Fruit fly (Drosophila melanogaster) whole organism, embryonic: ENCODE results near the gene CG13138.

Experiments
- Ada2b ChIP-seq: fragments of 200-800 bp; sonication (Bioruptor generic); IDR thresholded peaks from 2 replicates; pipeline ENCODE4 v1.3.6; 2022; ENCODE audit warnings: missing biosample characterization, missing genetic modification characterization
- Antp ChIP-seq: fragments of 200-800 bp; sonication (Bioruptor generic); optimal IDR thresholded peaks from 3 replicates; lab custom pipeline; 2016; ENCODE audit warnings: missing biosample characterization, missing genetic modification characterization
- CG11504 ChIP-seq: fragments of 200-800 bp; sonication (Bioruptor generic); optimal IDR thresholded peaks from 3 replicates; lab custom pipeline; 2019; ENCODE audit warnings: missing biosample characterization, mild to moderate bottlenecking, missing genetic modification characterization, moderate library complexity
- CG12236 ChIP-seq: fragments of 200-800 bp; sonication (Bioruptor generic); optimal IDR thresholded peaks from 2 replicates; lab custom pipeline; 2016; ENCODE audit warnings: missing biosample characterization, missing genetic modification characterization
- CG15011 ChIP-seq: fragments of 200-800 bp; sonication (Bioruptor generic); optimal IDR thresholded peaks from 3 replicates; lab custom pipeline; 2018; ENCODE audit warnings: missing biosample characterization, mild to moderate bottlenecking, missing genetic modification characterization
- CG15696 ChIP-seq: fragments of 200-800 bp; sonication (Bioruptor generic); optimal IDR thresholded peaks from 2 replicates; lab custom pipeline; 2019; ENCODE audit warnings: missing biosample characterization, mild to moderate bottlenecking, missing genetic modification characterization, moderate library complexity
- CG17568 ChIP-seq: fragments of 200-800 bp; sonication (Bioruptor generic); optimal IDR thresholded peaks from 2 replicates; lab custom pipeline; 2018; ENCODE audit warnings: missing biosample characterization, mild to moderate bottlenecking, missing genetic modification characterization, moderate library complexity
- CG17912 ChIP-seq: fragments of 200-800 bp; sonication (Bioruptor generic); optimal IDR thresholded peaks from 2 replicates; lab custom pipeline; 2018; ENCODE audit warnings: missing biosample characterization, mild to moderate bottlenecking, missing genetic modification characterization
- CG2116 ChIP-seq: fragments of 200-800 bp; sonication (Bioruptor generic); optimal IDR thresholded peaks from 3 replicates; lab custom pipeline; 2018; ENCODE audit warnings: missing biosample characterization, mild to moderate bottlenecking, missing genetic modification characterization
- CG31388 ChIP-seq: fragments of 200-800 bp; sonication (Bioruptor generic); optimal IDR thresholded peaks from 2 replicates; lab custom pipeline; 2016; ENCODE audit warnings: missing biosample characterization, missing genetic modification characterization
- CG32772 ChIP-seq: fragments of 200-800 bp; sonication (Bioruptor generic); IDR thresholded peaks from 2 replicates; pipeline ENCODE4 v1.3.6; 2022; ENCODE audit warnings: missing biosample characterization, missing genetic modification characterization
- CG33213 ChIP-seq: fragments of 200-800 bp; sonication (Bioruptor generic); optimal IDR thresholded peaks from 3 replicates; lab custom pipeline; 2016; ENCODE audit warnings: missing biosample characterization, missing genetic modification characterization
- CG3847 ChIP-seq: fragments of 200-800 bp; sonication (Bioruptor generic); IDR thresholded peaks from 2 replicates; pipeline ENCODE4 v1.3.6; 2022; ENCODE audit warnings: missing biosample characterization, missing genetic modification characterization
- CG4730 ChIP-seq: fragments of 200-800 bp; sonication (Bioruptor generic); IDR thresholded peaks from 2 replicates; pipeline ENCODE4 v1.3.6; 2022; ENCODE audit warnings: missing biosample characterization, missing genetic modification characterization
- CG6689 ChIP-seq: fragments of 200-800 bp; sonication (Bioruptor generic); IDR thresholded peaks from 2 replicates; pipeline ENCODE4 v1.3.6; 2022; ENCODE audit warnings: missing biosample characterization, missing genetic modification characterization
- CG7556 ChIP-seq: fragments of 200-800 bp; sonication (Bioruptor generic); optimal IDR thresholded peaks from 2 replicates; lab custom pipeline; 2017; ENCODE audit warnings: missing biosample characterization, mild to moderate bottlenecking, missing genetic modification characterization
- CG7786 ChIP-seq: fragments of 200-800 bp; sonication (Bioruptor generic); optimal IDR thresholded peaks from 2 replicates; lab custom pipeline; 2016; ENCODE audit warnings: missing biosample characterization, missing genetic modification characterization
- CG7928 ChIP-seq: fragments of 200-800 bp; sonication (Bioruptor generic); optimal IDR thresholded peaks from 2 replicates; lab custom pipeline; 2017; ENCODE audit warnings: missing biosample characterization, mild to moderate bottlenecking, missing genetic modification characterization
- CG8290 ChIP-seq, 3 experiments: fragments of 200-800 bp; sonication (Bioruptor generic); optimal IDR thresholded peaks; 2 replicates each; lab custom pipeline; 2016 to 2019; ENCODE audit warnings: missing biosample characterization in 3 of 3, missing genetic modification characterization in 3 of 3, mild to moderate bottlenecking in 2 of 3, moderate library complexity in 1 of 3
- Chrac-16 ChIP-seq: fragments of 200-800 bp; sonication (Bioruptor generic); optimal IDR thresholded peaks from 3 replicates; lab custom pipeline; 2016; ENCODE audit warnings: missing biosample characterization, missing genetic modification characterization
- Dll ChIP-seq: fragments of 200-800 bp; sonication (Bioruptor generic); IDR thresholded peaks from 4 replicates; pipeline ENCODE4 v1.3.6; 2022; ENCODE audit warnings: missing biosample characterization, missing genetic modification characterization; ENCODE audit not compliant: partially characterized antibody
- Doc3 ChIP-seq: fragments of 200-800 bp; sonication (Bioruptor generic); IDR thresholded peaks from 3 replicates; pipeline ENCODE4 v1.3.6; 2022; ENCODE audit warnings: missing biosample characterization, missing genetic modification characterization; ENCODE audit not compliant: partially characterized antibody
- E2f2 ChIP-seq: fragments of 200-800 bp; sonication (Bioruptor generic); IDR thresholded peaks from 2 replicates; pipeline ENCODE4 v1.3.6; 2022; ENCODE audit warnings: missing biosample characterization, missing genetic modification characterization
- Hey ChIP-seq: fragments of 200-800 bp; sonication (Bioruptor generic); optimal IDR thresholded peaks from 3 replicates; lab custom pipeline; 2018; ENCODE audit warnings: missing biosample characterization, mild to moderate bottlenecking, missing genetic modification characterization
- HmgD ChIP-seq: fragments of 200-800 bp; sonication (Bioruptor generic); optimal IDR thresholded peaks from 3 replicates; lab custom pipeline; 2016; ENCODE audit warnings: missing biosample characterization, missing genetic modification characterization
- Mad ChIP-seq: fragments of 200-800 bp; sonication (Bioruptor generic); optimal IDR thresholded peaks from 2 replicates; lab custom pipeline; 2016; ENCODE audit warnings: missing biosample characterization, missing genetic modification characterization
- NFAT ChIP-seq: fragments of 200-800 bp; sonication (Bioruptor generic); IDR thresholded peaks from 2 replicates; pipeline ENCODE4 v1.3.6; 2022; ENCODE audit warnings: missing biosample characterization, missing genetic modification characterization
- Rfx ChIP-seq: fragments of 200-800 bp; sonication (Bioruptor generic); IDR thresholded peaks from 2 replicates; pipeline ENCODE4 v1.3.6; 2022; ENCODE audit warnings: missing biosample characterization, missing genetic modification characterization
- Sox102F ChIP-seq: fragments of 200-800 bp; sonication (Bioruptor generic); optimal IDR thresholded peaks from 2 replicates; lab custom pipeline; 2018; ENCODE audit warnings: missing biosample characterization, mild to moderate bottlenecking, missing genetic modification characterization, moderate library complexity
- TFAM ChIP-seq: fragments of 200-800 bp; sonication (Bioruptor generic); optimal IDR thresholded peaks from 2 replicates; lab custom pipeline; 2017; ENCODE audit warnings: missing biosample characterization, missing genetic modification characterization, inconsistent platforms
- Tbp ChIP-seq: fragments of >200 bp; optimal IDR thresholded peaks from 2 replicates; lab custom pipeline; 2018; ENCODE audit warnings: missing biosample characterization, missing genetic modification characterization
- ab ChIP-seq: fragments of 200-800 bp; sonication (Bioruptor generic); optimal IDR thresholded peaks from 2 replicates; lab custom pipeline; 2016; ENCODE audit warnings: missing biosample characterization, missing genetic modification characterization
- bsh ChIP-seq, 2 experiments: fragments of 200-800 bp; sonication (Bioruptor generic); optimal IDR thresholded peaks; 2 replicates each; lab custom pipeline; 2017 to 2018; ENCODE audit warnings: mild to moderate bottlenecking in 2 of 2, missing biosample characterization in 2 of 2, missing genetic modification characterization in 2 of 2, moderate library complexity in 1 of 2
- cas ChIP-seq: fragments of 200-800 bp; sonication (Bioruptor generic); IDR thresholded peaks from 2 replicates; pipeline ENCODE4 v1.3.6; 2022; ENCODE audit warnings: missing biosample characterization, missing genetic modification characterization
- chm ChIP-seq: fragments of 200-800 bp; sonication (Bioruptor generic); IDR thresholded peaks from 2 replicates; pipeline ENCODE4 v1.3.6; 2022; ENCODE audit warnings: missing biosample characterization, missing genetic modification characterization
- crol ChIP-seq: fragments of 200-800 bp; sonication (Bioruptor generic); IDR thresholded peaks from 2 replicates; pipeline ENCODE4 v1.3.6; 2022; ENCODE audit warnings: missing biosample characterization, missing genetic modification characterization
- fu2 ChIP-seq: fragments of 200-800 bp; sonication (Bioruptor generic); optimal IDR thresholded peaks from 2 replicates; lab custom pipeline; 2016; ENCODE audit warnings: missing biosample characterization, missing genetic modification characterization
- gsb-n ChIP-seq: fragments of 200-800 bp; sonication (Bioruptor generic); optimal IDR thresholded peaks from 3 replicates; lab custom pipeline; 2018; ENCODE audit warnings: missing biosample characterization, mild to moderate bottlenecking, missing genetic modification characterization
- her ChIP-seq: fragments of 200-800 bp; sonication (Bioruptor generic); optimal IDR thresholded peaks from 2 replicates; lab custom pipeline; 2016; ENCODE audit warnings: missing biosample characterization, missing genetic modification characterization
- hkb ChIP-seq, 2 experiments: fragments of 200-800 bp in 1 of 2; fragments of >200 bp in 1 of 2; sonication (Bioruptor generic) in 1 of 2; IDR thresholded peaks in 1 of 2; optimal IDR thresholded peaks in 1 of 2; 2 replicates each; pipeline versions ENCODE4 v1.3.6 to Lab custom; 2017 to 2022; ENCODE audit warnings: missing biosample characterization in 1 of 2, missing genetic modification characterization in 1 of 2
- jigr1 ChIP-seq: fragments of 200-800 bp; sonication (Bioruptor generic); IDR thresholded peaks from 3 replicates; pipeline ENCODE4 v1.3.6; 2022; ENCODE audit warnings: missing biosample characterization, missing genetic modification characterization
- klu ChIP-seq: fragments of 200-800 bp; sonication (Bioruptor generic); IDR thresholded peaks from 2 replicates; pipeline ENCODE4 v1.3.6; 2022; ENCODE audit warnings: missing biosample characterization, missing genetic modification characterization
- prd ChIP-seq, 3 experiments: fragments of >200 bp in 2 of 3; fragments of 200-800 bp in 1 of 3; sonication (Bioruptor generic) in 1 of 3; optimal IDR thresholded peaks in 2 of 3; IDR thresholded peaks in 1 of 3; 2 replicates in 2 of 3; 3 replicates in 1 of 3; pipeline versions ENCODE4 v1.3.6 to Lab custom; 2017 to 2022; ENCODE audit warnings: missing biosample characterization in 1 of 3, missing genetic modification characterization in 1 of 3
- psq ChIP-seq: fragments of 200-800 bp; sonication (Bioruptor generic); optimal IDR thresholded peaks from 2 replicates; lab custom pipeline; 2017; ENCODE audit warnings: missing biosample characterization, missing genetic modification characterization
- pzg ChIP-seq: fragments of 200-800 bp; sonication (Bioruptor generic); optimal IDR thresholded peaks from 3 replicates; lab custom pipeline; 2018; ENCODE audit warnings: missing biosample characterization, mild to moderate bottlenecking, missing genetic modification characterization, moderate library complexity
- ro ChIP-seq: fragments of 200-800 bp; sonication (Bioruptor generic); IDR thresholded peaks from 2 replicates; pipeline ENCODE4 v1.3.6; 2022; ENCODE audit warnings: missing biosample characterization, missing genetic modification characterization
- slbo ChIP-seq: fragments of 200-800 bp; sonication (Bioruptor generic); IDR thresholded peaks from 2 replicates; pipeline ENCODE4 v1.3.6; 2022; ENCODE audit warnings: missing biosample characterization, missing genetic modification characterization
- slp2 ChIP-seq: fragments of 200-800 bp; sonication (Bioruptor generic); optimal IDR thresholded peaks from 2 replicates; lab custom pipeline; 2016; ENCODE audit warnings: missing biosample characterization, missing genetic modification characterization
- unc-4 ChIP-seq: fragments of 200-800 bp; sonication (Bioruptor generic); IDR thresholded peaks from 2 replicates; pipeline ENCODE4 v1.3.6; 2022; ENCODE audit warnings: missing biosample characterization, missing genetic modification characterization; ENCODE audit not compliant: partially characterized antibody
- vfl ChIP-seq: fragments of 200-800 bp; sonication (Bioruptor generic); optimal IDR thresholded peaks from 2 replicates; lab custom pipeline; 2016; ENCODE audit warnings: missing biosample characterization, missing genetic modification characterization
- vnd ChIP-seq: fragments of 200-800 bp; sonication (Bioruptor generic); IDR thresholded peaks from 3 replicates; pipeline ENCODE4 v1.3.6; 2022; ENCODE audit warnings: missing biosample characterization, missing genetic modification characterization; ENCODE audit not compliant: partially characterized antibody

Gene CG13138

dm6 chr2L:10311822-10312221, 10.0 kb upstream of the CG13138 start (continued):
- no peak for TF ChIP-seq chm (GFP tag; lab: Robert Waterston, UW)
- TF ChIP-seq psq (GFP tag; lab: Kevin White, UChicago) = no peak
- TF ChIP-seq CG15011 = no peak
- no peak for TF ChIP-seq bsh (GFP tag; optimal IDR thresholded peaks at IDR 0.05; lab: Kevin White, UChicago)
- TF ChIP-seq CG32772 (GFP tag; lab: Robert Waterston, UW) = no peak
- TF ChIP-seq CG7928 = no peak
- TF ChIP-seq pzg (GFP tag; lab: Kevin White, UChicago) = peak; percentile 69
- TF ChIP-seq cas (GFP tag; lab: Robert Waterston, UW) = no peak
- no peak for TF ChIP-seq CG12236 (GFP tag; lab: Kevin White, UChicago)
- no peak for TF ChIP-seq fu2 (GFP tag; lab: Kevin White, UChicago)
- no peak for TF ChIP-seq gsb-n (tag; lab: Kevin White, UChicago)
- TF ChIP-seq Doc3 (GFP tag; lab: Robert Waterston, UW) = no peak
- no peak for TF ChIP-seq CG17912
- no peak for TF ChIP-seq Chrac-16 (GFP tag; lab: Kevin White, UChicago)
- TF ChIP-seq TFAM = no peak
- TF ChIP-seq CG31388 = no peak
- TF ChIP-seq slp2 = no peak
- no peak for TF ChIP-seq ro (GFP tag; lab: Robert Waterston, UW)
- no peak for TF ChIP-seq CG11504 (tag; lab: Kevin White, UChicago)
- peak; percentile 31 for TF ChIP-seq E2f2
- no peak for TF ChIP-seq CG33213
- TF ChIP-seq HmgD (GFP tag; lab: Kevin White, UChicago) = no peak
- no peak for TF ChIP-seq prd (optimal IDR thresholded peaks at IDR 0.05; lab: Kevin White, UChicago)
- no peak for TF ChIP-seq prd (GFP tag; IDR thresholded peaks at IDR 0.05; lab: Robert Waterston, UW)
- no peak for TF ChIP-seq klu (GFP tag; lab: Robert Waterston, UW)
- TF ChIP-seq CG3847 (GFP tag; lab: Robert Waterston, UW) = no peak
- no peak for TF ChIP-seq Hey (tag; lab: Kevin White, UChicago)
- no peak for TF ChIP-seq vfl (GFP tag; lab: Kevin White, UChicago)
- no peak for TF ChIP-seq CG15696 (tag; lab: Kevin White, UChicago)
- no peak for TF ChIP-seq Mad (GFP tag; lab: Kevin White, UChicago)
- no peak for TF ChIP-seq jigr1 (GFP tag; lab: Robert Waterston, UW)
- no peak for TF ChIP-seq slbo
- no peak for TF ChIP-seq hkb (optimal IDR thresholded peaks at IDR 0.05; lab: Kevin White, UChicago)
- TF ChIP-seq hkb (GFP tag; IDR thresholded peaks at IDR 0.05; lab: Robert Waterston, UW) = no peak
- TF ChIP-seq CG4730 = no peak
- no peak for TF ChIP-seq Sox102F (GFP tag; lab: Kevin White, UChicago)
- TF ChIP-seq Dll (GFP tag; lab: Robert Waterston, UW) = peak; percentile 42; the same call in 1 of the 4 replicates
- no peak for TF ChIP-seq CG8290 (GFP tag; optimal IDR thresholded peaks at IDR 0.05; lab: Kevin White, UChicago)
- TF ChIP-seq CG8290 (tag; optimal IDR thresholded peaks at IDR 0.05; lab: Kevin White, UChicago) = peak in 1 of 2 experiments; percentile 4
- TF ChIP-seq CG7556 = no peak
- TF ChIP-seq ab (GFP tag; lab: Kevin White, UChicago) = no peak
- TF ChIP-seq Ada2b (GFP tag; lab: Robert Waterston, UW) = no peak
- TF ChIP-seq her (GFP tag; lab: Kevin White, UChicago) = no peak
- no peak for TF ChIP-seq CG17568
- no peak for TF ChIP-seq Rfx (GFP tag; lab: Robert Waterston, UW)
- TF ChIP-seq CG2116 (GFP tag; lab: Kevin White, UChicago) = peak; percentile 44
- TF ChIP-seq unc-4 (GFP tag; lab: Robert Waterston, UW) = peak; percentile 38; the same call in 1 of the 2 replicates
- TF ChIP-seq CG7786 (GFP tag; lab: Kevin White, UChicago) = no peak
- TF ChIP-seq Antp = no peak
- TF ChIP-seq Tbp (GFP tag; lab: Kevin White, UChicago) = no peak
- no peak for TF ChIP-seq vnd (GFP tag; lab: Robert Waterston, UW)
- no peak for TF ChIP-seq NFAT (GFP tag; lab: Robert Waterston, UW)
- TF ChIP-seq crol = no peak
- no peak for TF ChIP-seq CG6689
